Worm (Caenorhabditis elegans): ENCODE results near the gene idpp-7.
"Not testable (repeated sequence)": the region's sequence is repeated elsewhere in the genome, so short reads cannot be mapped to it uniquely, and the experiment has no call there.

idpp-7 gene

ce11 chrIV:12719664-12720063 is at the start of gene idpp-7:
Gene idpp-7, plus strand, starts transcription at chrIV:12719964.
- TF ChIP-seq unc-39 (tag; optimal IDR thresholded peaks at IDR 0.05) = no peak

- TF ChIP-seq lsy-2 (tag; optimal IDR thresholded peaks at IDR 0.05) = no peak
- TF ChIP-seq unc-120 (tag; optimal IDR thresholded peaks at IDR 0.05; ENCODE audit: poor library complexity, severe bottlenecking) = no peak
- no peak for TF ChIP-seq lin-32 (GFP tag; optimal IDR thresholded peaks at IDR 0.05)
- no peak for TF ChIP-seq cnd-1 (tag; optimal IDR thresholded peaks at IDR 0.05)
- TF ChIP-seq nhr-12 (tag; optimal IDR thresholded peaks at IDR 0.05) = no peak
- TF ChIP-seq ham-2 (GFP tag; optimal IDR thresholded peaks at IDR 0.05) = no peak
- no peak for TF ChIP-seq M03D4.4 (tag; optimal IDR thresholded peaks at IDR 0.05)
- TF ChIP-seq ztf-11 (tag; optimal IDR thresholded peaks at IDR 0.05) = no peak
- no peak for TF ChIP-seq tbx-8 (GFP tag; optimal IDR thresholded peaks at IDR 0.05)
- TF ChIP-seq mab-5 (tag; optimal IDR thresholded peaks at IDR 0.05) = no peak
- TF ChIP-seq nhr-28 (tag; optimal IDR thresholded peaks at IDR 0.05) = no peak
- TF ChIP-seq ceh-39 (tag; optimal IDR thresholded peaks at IDR 0.05) = no peak
Measured at ce11 chrIV:12674700-12675099, 45.1 kb upstream of the idpp-7 start, which contains the start of gene T23B5.4. Gene T23B5.4, plus strand, starts transcription at chrIV:12675000.

ce11 chrIV:12677137-12677536 is 42.6 kb upstream of the idpp-7 start, which contains the start of gene T23B5.6:
Gene T23B5.6, minus strand, starts transcription at chrIV:12677237.
- TF ChIP-seq nhr-12 (tag; optimal IDR thresholded peaks at IDR 0.05); ham-2 (GFP tag; optimal IDR thresholded peaks at IDR 0.05); lsy-2 (tag; optimal IDR thresholded peaks at IDR 0.05): not testable (repeated sequence)

ce11 chrIV:12684341-12684740 is 35.4 kb upstream of the idpp-7 start, which contains the start of gene prmt-9:
Gene prmt-9, minus strand, starts transcription at chrIV:12684378.
- TF ChIP-seq sem-2 (GFP tag; optimal IDR thresholded peaks at IDR 0.05) (no peak), lsy-2 (tag; optimal IDR thresholded peaks at IDR 0.05) (no peak), hlh-1 (tag; optimal IDR thresholded peaks at IDR 0.05) (no peak), unc-62 (GFP tag; optimal IDR thresholded peaks at IDR 0.05) (no peak), ham-2 (GFP tag; optimal IDR thresholded peaks at IDR 0.05) (no peak), lin-32 (GFP tag; optimal IDR thresholded peaks at IDR 0.05) (no peak), ceh-83 (GFP tag; optimal IDR thresholded peaks at IDR 0.05) (no peak), tbx-8 (GFP tag; optimal IDR thresholded peaks at IDR 0.05) (no peak), lin-13 (tag; optimal IDR thresholded peaks at IDR 0.05) (no peak), mls-2 (tag; optimal IDR thresholded peaks at IDR 0.05) (no peak), ztf-11 (tag; optimal IDR thresholded peaks at IDR 0.05) (no peak), mep-1 (tag; optimal IDR thresholded peaks at IDR 0.05) (no peak)

ce11 chrIV:12684826-12685594 is 34.8 kb upstream of the idpp-7 start:
- TF ChIP-seq blmp-1 (tag; optimal IDR thresholded peaks at IDR 0.05) (peak; percentile 5), mab-5 (tag; optimal IDR thresholded peaks at IDR 0.05) (no peak)

ce11 chrIV:12685827-12686226 is 33.9 kb upstream of the idpp-7 start:
- TF ChIP-seq unc-62 (GFP tag; optimal IDR thresholded peaks at IDR 0.05) (peak; percentile 70), mep-1 (tag; optimal IDR thresholded peaks at IDR 0.05) (peak; percentile 30), cnd-1 (tag; optimal IDR thresholded peaks at IDR 0.05) (peak; percentile 85), ces-1 (GFP tag; optimal IDR thresholded peaks at IDR 0.05) (peak; percentile 20), lin-13 (tag; optimal IDR thresholded peaks at IDR 0.05) (no peak), nhr-2 (tag; optimal IDR thresholded peaks at IDR 0.05) (peak; percentile 46), unc-39 (tag; optimal IDR thresholded peaks at IDR 0.05) (no peak), hlh-1 (tag; optimal IDR thresholded peaks at IDR 0.05) (peak; percentile 58), lin-32 (GFP tag; optimal IDR thresholded peaks at IDR 0.05) (peak; percentile 75), flh-1 (GFP tag; optimal IDR thresholded peaks at IDR 0.05) (no peak)

- TF ChIP-seq lin-13 (tag; optimal IDR thresholded peaks at IDR 0.05) (no peak), cnd-1 (tag; optimal IDR thresholded peaks at IDR 0.05) (no peak), sptf-1 (tag; optimal IDR thresholded peaks at IDR 0.05) (no peak), nhr-237 (tag; optimal IDR thresholded peaks at IDR 0.05) (no peak), lin-32 (GFP tag; optimal IDR thresholded peaks at IDR 0.05) (no peak), sem-2 (GFP tag; optimal IDR thresholded peaks at IDR 0.05) (no peak), nhr-2 (tag; optimal IDR thresholded peaks at IDR 0.05) (no peak), ces-1 (GFP tag; optimal IDR thresholded peaks at IDR 0.05) (no peak), elt-1 (tag; optimal IDR thresholded peaks at IDR 0.05; ENCODE audit: borderline replicate concordance, insufficient read depth) (no peak), flh-1 (GFP tag; optimal IDR thresholded peaks at IDR 0.05) (no peak), nhr-76 (tag; optimal IDR thresholded peaks at IDR 0.05) (no peak), mls-2 (tag; optimal IDR thresholded peaks at IDR 0.05) (no peak), zip-8 (tag; optimal IDR thresholded peaks at IDR 0.05) (no peak), ceh-39 (tag; optimal IDR thresholded peaks at IDR 0.05) (no peak), unc-39 (tag; optimal IDR thresholded peaks at IDR 0.05) (no peak), ham-2 (GFP tag; optimal IDR thresholded peaks at IDR 0.05) (no peak), drap-1 (GFP tag; optimal IDR thresholded peaks at IDR 0.05) (no peak), ceh-43 (GFP tag; optimal IDR thresholded peaks at IDR 0.05) (no peak), M03D4.4 (tag; optimal IDR thresholded peaks at IDR 0.05) (no peak)
Measured at ce11 chrIV:12688370-12688769, 31.4 kb upstream of the idpp-7 start, which contains the start of gene T23B5.3. Gene T23B5.3, plus strand, starts transcription at chrIV:12688670.
